Fruit fly (Drosophila melanogaster) whole organism, prepupa: ENCODE measurements around the gene unc-4.

ENCODE experiments used
- Blimp-1 ChIP-seq: fragments of 200-800 bp; sonication (Bioruptor generic); optimal IDR thresholded peaks from 3 replicates; lab custom pipeline; 2017; ENCODE audit warnings: missing biosample characterization, missing genetic modification characterization, mild to moderate bottlenecking, moderate library complexity, missing genetic modification reagents
- CG10631 ChIP-seq: fragments of 200-800 bp; sonication (Bioruptor generic); optimal IDR thresholded peaks from 2 replicates; lab custom pipeline; 2016; ENCODE audit warnings: missing biosample characterization, missing genetic modification characterization
- CG10669 ChIP-seq: fragments of 200-800 bp; sonication (Bioruptor generic); optimal IDR thresholded peaks from 3 replicates; lab custom pipeline; 2018; ENCODE audit warnings: missing biosample characterization, mild to moderate bottlenecking, missing genetic modification characterization, moderate library complexity
- CG11294 ChIP-seq: fragments of 200-800 bp; sonication (Bioruptor generic); IDR thresholded peaks from 2 replicates; pipeline ENCODE4 v1.3.6; 2022; ENCODE audit warnings: missing biosample characterization, missing genetic modification characterization
- CG11762 ChIP-seq: fragments of 200-800 bp; sonication (Bioruptor generic); optimal IDR thresholded peaks from 3 replicates; lab custom pipeline; 2016; ENCODE audit warnings: missing biosample characterization, missing genetic modification characterization; ENCODE audit not compliant: insufficient read depth
- CG11902 ChIP-seq: fragments of 200-800 bp; sonication (Bioruptor generic); optimal IDR thresholded peaks from 3 replicates; lab custom pipeline; 2016; ENCODE audit warnings: missing biosample characterization, missing genetic modification characterization
- CG1621 ChIP-seq: fragments of 200-800 bp; sonication (Bioruptor generic); optimal IDR thresholded peaks from 3 replicates; lab custom pipeline; 2018; ENCODE audit warnings: missing biosample characterization, mild to moderate bottlenecking, missing genetic modification characterization
- CG31627 ChIP-seq: fragments of 200-800 bp; sonication (Bioruptor generic); optimal IDR thresholded peaks from 3 replicates; lab custom pipeline; 2016; ENCODE audit warnings: missing biosample characterization, missing genetic modification characterization
- CG32006 ChIP-seq: fragments of 200-800 bp; sonication (Bioruptor generic); optimal IDR thresholded peaks from 3 replicates; lab custom pipeline; 2017; ENCODE audit warnings: missing biosample characterization, mild to moderate bottlenecking, missing genetic modification characterization
- CG34406 ChIP-seq: fragments of 200-800 bp; sonication (Bioruptor generic); optimal IDR thresholded peaks from 3 replicates; lab custom pipeline; 2016; ENCODE audit warnings: missing biosample characterization, missing genetic modification characterization
- CG3919 ChIP-seq: fragments of 200-800 bp; sonication (Bioruptor generic); optimal IDR thresholded peaks from 3 replicates; lab custom pipeline; 2016; ENCODE audit warnings: missing biosample characterization, missing genetic modification characterization
- CG6163 ChIP-seq: fragments of 200-800 bp; sonication (Bioruptor generic); IDR thresholded peaks from 3 replicates; pipeline ENCODE4 v1.3.6; 2022; ENCODE audit warnings: missing biosample characterization, missing genetic modification characterization
- CG6854 ChIP-seq: fragments of 200-800 bp; sonication (Bioruptor generic); optimal IDR thresholded peaks from 2 replicates; lab custom pipeline; 2017; ENCODE audit warnings: missing biosample characterization, mild to moderate bottlenecking, missing genetic modification characterization
- CG7368 ChIP-seq: fragments of 200-800 bp; sonication (Bioruptor generic); optimal IDR thresholded peaks from 3 replicates; lab custom pipeline; 2016; ENCODE audit warnings: missing biosample characterization, missing genetic modification characterization
- CG8319 ChIP-seq: fragments of 200-800 bp; sonication (Bioruptor generic); optimal IDR thresholded peaks from 3 replicates; lab custom pipeline; 2016; ENCODE audit warnings: missing biosample characterization, missing genetic modification characterization
- CG8632 ChIP-seq: fragments of 200-800 bp; sonication (Bioruptor generic); optimal IDR thresholded peaks from 3 replicates; lab custom pipeline; 2016; ENCODE audit warnings: missing biosample characterization, missing genetic modification characterization
- CG9139 ChIP-seq: fragments of 200-800 bp; sonication (Bioruptor generic); optimal IDR thresholded peaks from 3 replicates; lab custom pipeline; 2017; ENCODE audit warnings: missing biosample characterization, mild to moderate bottlenecking, missing genetic modification characterization
- Eip75B ChIP-seq: fragments of 200-800 bp; sonication (Bioruptor generic); optimal IDR thresholded peaks from 3 replicates; lab custom pipeline; 2016; ENCODE audit warnings: missing biosample characterization, missing genetic modification characterization
- Eip78C ChIP-seq: fragments of 200-800 bp; sonication (Bioruptor generic); peaks from one replicate; lab custom pipeline; 2016; ENCODE audit warnings: missing biosample characterization, missing genetic modification characterization
- Eip93F ChIP-seq: fragments of 200-800 bp; sonication (Bioruptor generic); optimal IDR thresholded peaks from 2 replicates; lab custom pipeline; 2016; ENCODE audit warnings: missing biosample characterization, mild to moderate bottlenecking, missing genetic modification characterization
- Ets21C ChIP-seq: fragments of 200-800 bp; sonication (Bioruptor generic); optimal IDR thresholded peaks from 3 replicates; lab custom pipeline; 2016; ENCODE audit warnings: missing biosample characterization, missing genetic modification characterization
- Ets96B ChIP-seq: fragments of 200-800 bp; optimal IDR thresholded peaks from 2 replicates; lab custom pipeline; 2019; ENCODE audit warnings: missing biosample characterization, mild to moderate bottlenecking, missing genetic modification characterization, moderate library complexity
- Gug ChIP-seq: fragments of 200-800 bp; sonication (Bioruptor generic); IDR thresholded peaks from 2 replicates; pipeline ENCODE4 v1.3.6; 2022; ENCODE audit warnings: missing biosample characterization, missing genetic modification characterization
- Hr39 ChIP-seq: fragments of 200-800 bp; sonication (Bioruptor generic); optimal IDR thresholded peaks from 2 replicates; lab custom pipeline; 2016; ENCODE audit warnings: missing biosample characterization, missing genetic modification characterization
- Hr4 ChIP-seq: fragments of 200-800 bp; sonication (Bioruptor generic); optimal IDR thresholded peaks from 3 replicates; lab custom pipeline; 2016; ENCODE audit warnings: missing biosample characterization, missing genetic modification characterization
- OdsH ChIP-seq: fragments of 200-800 bp; sonication (Bioruptor generic); optimal IDR thresholded peaks from 3 replicates; lab custom pipeline; 2016; ENCODE audit warnings: missing biosample characterization, missing genetic modification characterization
- Smox ChIP-seq: fragments of 200-800 bp; sonication (Bioruptor generic); optimal IDR thresholded peaks from 3 replicates; lab custom pipeline; 2016; ENCODE audit warnings: missing biosample characterization, missing genetic modification characterization
- Sox102F ChIP-seq: fragments of 200-800 bp; sonication (Bioruptor generic); optimal IDR thresholded peaks from 2 replicates; lab custom pipeline; 2016; ENCODE audit warnings: missing biosample characterization, mild to moderate bottlenecking, missing genetic modification characterization
- Sox14 ChIP-seq: fragments of 200-800 bp; sonication (Bioruptor generic); optimal IDR thresholded peaks from 3 replicates; lab custom pipeline; 2016; ENCODE audit warnings: missing biosample characterization, missing genetic modification characterization
- Sox15 ChIP-seq: fragments of 200-800 bp; sonication (Bioruptor generic); optimal IDR thresholded peaks from 3 replicates; lab custom pipeline; 2016; ENCODE audit warnings: missing biosample characterization, missing genetic modification characterization
- achi ChIP-seq: fragments of 200-800 bp; sonication (Bioruptor generic); optimal IDR thresholded peaks from 3 replicates; lab custom pipeline; 2016; ENCODE audit warnings: missing biosample characterization, missing genetic modification characterization
- cyc ChIP-seq: fragments of 200-800 bp; sonication (Bioruptor generic); optimal IDR thresholded peaks from 3 replicates; lab custom pipeline; 2016; ENCODE audit warnings: missing biosample characterization, missing genetic modification characterization
- dac ChIP-seq: fragments of 200-800 bp; sonication (Bioruptor generic); optimal IDR thresholded peaks from 2 replicates; lab custom pipeline; 2017; ENCODE audit warnings: missing biosample characterization, mild to moderate bottlenecking, missing genetic modification characterization
- dsx ChIP-seq: fragments of 200-800 bp; optimal IDR thresholded peaks from 3 replicates; lab custom pipeline; 2019; ENCODE audit warnings: missing biosample characterization, mild to moderate bottlenecking, missing genetic modification characterization, moderate library complexity; ENCODE audit not compliant: poor library complexity, severe bottlenecking
- eg ChIP-seq: fragments of 200-800 bp; sonication (Bioruptor generic); IDR thresholded peaks from 3 replicates; pipeline ENCODE4 v1.3.6; 2022; ENCODE audit warnings: missing biosample characterization, missing genetic modification characterization
- esn ChIP-seq: fragments of 200-800 bp; sonication (Bioruptor generic); optimal IDR thresholded peaks from 2 replicates; lab custom pipeline; 2016; ENCODE audit warnings: missing biosample characterization, mild to moderate bottlenecking, missing genetic modification characterization, moderate library complexity
- fd59A ChIP-seq: fragments of 200-800 bp; sonication (Bioruptor generic); optimal IDR thresholded peaks from 2 replicates; lab custom pipeline; 2017; ENCODE audit warnings: missing biosample characterization, mild to moderate bottlenecking, missing genetic modification characterization, missing genetic modification reagents
- fd85E ChIP-seq: fragments of 200-800 bp; sonication (Bioruptor generic); optimal IDR thresholded peaks from 3 replicates; lab custom pipeline; 2016; ENCODE audit warnings: missing biosample characterization, missing genetic modification characterization
- fkh ChIP-seq: fragments of 200-800 bp; sonication (Bioruptor generic); optimal IDR thresholded peaks from 3 replicates; lab custom pipeline; 2017; ENCODE audit warnings: missing biosample characterization, mild to moderate bottlenecking, missing genetic modification characterization, moderate library complexity
- net ChIP-seq: fragments of 200-800 bp; sonication (Bioruptor generic); optimal IDR thresholded peaks from 3 replicates; lab custom pipeline; 2016; ENCODE audit warnings: missing biosample characterization, missing genetic modification characterization
- pdm3 ChIP-seq: fragments of 200-800 bp; sonication (Bioruptor generic); optimal IDR thresholded peaks from 3 replicates; lab custom pipeline; 2016; ENCODE audit warnings: missing biosample characterization, missing genetic modification characterization
- salr ChIP-seq, 2 experiments: fragments of 200-800 bp; sonication (Bioruptor generic); optimal IDR thresholded peaks; 3 replicates each; lab custom pipeline; 2016 to 2018; ENCODE audit warnings: missing biosample characterization in 2 of 2, missing genetic modification characterization in 2 of 2, mild to moderate bottlenecking in 1 of 2
- spab ChIP-seq: fragments of 200-800 bp; sonication (Bioruptor generic); optimal IDR thresholded peaks from 2 replicates; lab custom pipeline; 2017; ENCODE audit warnings: missing biosample characterization, mild to moderate bottlenecking, missing genetic modification characterization, missing genetic modification reagents
- ss ChIP-seq, 2 experiments: fragments of 200-800 bp; sonication (Bioruptor generic); optimal IDR thresholded peaks; 2 replicates in 1 of 2; 3 replicates in 1 of 2; lab custom pipeline; 2017 to 2018; ENCODE audit warnings: mild to moderate bottlenecking in 2 of 2, missing biosample characterization in 2 of 2, missing genetic modification characterization in 2 of 2, moderate library complexity in 1 of 2
- svp ChIP-seq: fragments of 200-800 bp; sonication (Bioruptor generic); peaks from one replicate; lab custom pipeline; 2016; ENCODE audit warnings: missing biosample characterization, missing genetic modification characterization
- topi ChIP-seq: fragments of 200-800 bp; sonication (Bioruptor generic); optimal IDR thresholded peaks from 3 replicates; lab custom pipeline; 2016; ENCODE audit warnings: missing biosample characterization, missing genetic modification characterization
- vri ChIP-seq: fragments of 200-800 bp; sonication (Bioruptor generic); optimal IDR thresholded peaks from 3 replicates; lab custom pipeline; 2016; ENCODE audit warnings: missing biosample characterization, mild to moderate bottlenecking, missing genetic modification characterization

Gene unc-4

DNA sequence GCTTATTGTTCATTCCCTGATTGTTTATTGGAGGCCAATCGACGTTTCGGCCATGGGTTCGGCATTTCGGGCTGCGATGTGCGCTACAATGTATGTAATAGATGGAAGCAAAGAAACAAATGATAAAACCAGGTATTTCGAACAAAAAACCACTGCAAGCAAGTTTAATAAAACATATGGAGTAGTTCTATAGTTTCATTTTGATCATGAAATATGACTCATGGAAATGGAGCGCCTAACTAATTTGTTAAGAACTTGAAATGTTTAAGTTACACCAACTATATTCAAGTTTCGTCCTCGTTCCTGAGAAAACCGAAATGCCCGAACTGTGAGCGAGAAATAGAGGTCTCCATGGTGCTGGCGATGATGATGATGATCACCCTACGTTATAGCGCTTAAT, 11.9 kb downstream of the unc-4 start (continued):
- TF ChIP-seq net (no peak), CG11294 (GFP tag; lab: Robert Waterston, UW) (no peak), salr (GFP tag; optimal IDR thresholded peaks at IDR 0.05; lab: Kevin White, UChicago) (no peak), Hr4 (GFP tag; lab: Kevin White, UChicago) (no peak), Blimp-1 (no peak), fd59A (no peak), Smox (GFP tag; lab: Kevin White, UChicago) (no peak), CG8319 (no peak), CG3919 (GFP tag; lab: Kevin White, UChicago) (no peak), CG6854 (GFP tag; lab: Kevin White, UChicago) (no peak), cyc (no peak), Hr39 (GFP tag; lab: Kevin White, UChicago) (no peak), ss (GFP tag; optimal IDR thresholded peaks at IDR 0.05; lab: Kevin White, UChicago) (peak in 1 of 2 experiments; percentile 25), dac (GFP tag; lab: Kevin White, UChicago) (no peak), Ets21C (GFP tag; lab: Kevin White, UChicago) (no peak), achi (GFP tag; lab: Kevin White, UChicago) (no peak), CG9139 (GFP tag; lab: Kevin White, UChicago) (no peak), Gug (GFP tag; lab: Robert Waterston, UW) (no peak), Ets96B (tag; lab: Kevin White, UChicago) (peak; percentile 45), svp (GFP tag; lab: Kevin White, UChicago) (no peak), CG1621 (tag; lab: Kevin White, UChicago) (no peak), Sox14 (GFP tag; lab: Kevin White, UChicago) (no peak), eg (no peak), pdm3 (GFP tag; lab: Kevin White, UChicago) (no peak), topi (GFP tag; lab: Kevin White, UChicago) (no peak), CG10631 (GFP tag; lab: Kevin White, UChicago) (no peak), Eip78C (GFP tag; lab: Kevin White, UChicago) (peak; percentile 64), CG11762 (GFP tag; lab: Kevin White, UChicago) (no peak), CG11902 (no peak), Eip93F (GFP tag; lab: Kevin White, UChicago) (no peak)

DNA sequence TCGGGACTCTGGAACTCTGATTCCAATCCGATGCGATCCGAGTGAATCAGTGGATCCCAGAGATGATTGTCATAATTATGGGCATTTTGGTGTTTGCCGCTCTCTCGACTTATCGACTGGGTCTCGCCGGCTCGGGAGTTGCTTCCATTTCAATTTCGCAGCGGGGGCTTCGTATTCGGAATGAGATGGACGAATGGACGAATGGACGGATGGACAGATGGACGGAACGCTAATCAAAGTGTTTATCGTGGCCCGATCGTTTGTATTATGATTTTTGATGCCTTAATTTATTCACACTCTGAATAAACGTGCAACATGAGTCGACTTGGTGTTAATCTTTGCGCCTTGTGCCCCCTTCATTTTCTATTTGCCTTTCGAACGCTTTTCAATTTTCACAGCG, 12.5 kb downstream of the unc-4 start:
- no peak for TF ChIP-seq vri (GFP tag; lab: Kevin White, UChicago)
- no peak for TF ChIP-seq CG34406 (GFP tag; lab: Kevin White, UChicago)
- TF ChIP-seq OdsH, result no peak
- no peak for TF ChIP-seq spab (GFP tag; lab: Kevin White, UChicago)
- no peak for TF ChIP-seq CG10669 (GFP tag; lab: Kevin White, UChicago)
- no peak for TF ChIP-seq fd59A
- no peak for TF ChIP-seq Sox14 (GFP tag; lab: Kevin White, UChicago)
- TF ChIP-seq dac (GFP tag; lab: Kevin White, UChicago), result no peak
- no peak for TF ChIP-seq CG9139 (GFP tag; lab: Kevin White, UChicago)
- no peak for TF ChIP-seq svp (GFP tag; lab: Kevin White, UChicago)
- no peak for TF ChIP-seq Eip78C (GFP tag; lab: Kevin White, UChicago)
- TF ChIP-seq fkh, result no peak
- no peak for TF ChIP-seq Sox102F (GFP tag; lab: Kevin White, UChicago)

DNA sequence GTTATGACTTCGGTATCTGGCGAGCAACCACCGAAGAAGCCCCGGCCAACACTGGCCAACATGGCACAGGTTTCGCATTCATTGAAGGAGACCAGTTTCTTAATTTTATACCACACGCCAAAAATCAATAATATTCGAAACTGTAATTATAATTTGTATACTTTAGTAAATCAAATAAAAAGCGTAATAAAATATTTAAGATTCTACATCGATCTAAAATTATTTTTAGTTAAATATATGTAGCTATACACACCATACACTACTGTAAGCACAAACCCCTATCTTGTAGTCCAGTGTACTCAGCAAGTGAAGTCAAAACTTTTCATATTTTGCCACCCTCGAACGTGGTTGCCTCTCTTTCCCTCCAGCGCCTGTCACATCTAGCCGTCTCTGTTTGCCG, 13.7 kb downstream of the unc-4 start:
- TF ChIP-seq fd85E (GFP tag; lab: Kevin White, UChicago), result no peak
- peak; percentile 54 for TF ChIP-seq svp (GFP tag; lab: Kevin White, UChicago)
- no peak for TF ChIP-seq Gug (GFP tag; lab: Robert Waterston, UW)
- TF ChIP-seq esn (GFP tag; lab: Kevin White, UChicago), result peak; percentile 6
- no peak for TF ChIP-seq CG6163 (GFP tag; lab: Robert Waterston, UW)
- no peak for TF ChIP-seq Eip93F (GFP tag; lab: Kevin White, UChicago)
- no peak for TF ChIP-seq Eip75B
- no peak for TF ChIP-seq CG8632 (GFP tag; lab: Kevin White, UChicago)
- TF ChIP-seq CG7368 (GFP tag; lab: Kevin White, UChicago), result no peak
- TF ChIP-seq Eip78C (GFP tag; lab: Kevin White, UChicago), result peak; percentile 6
- no peak for TF ChIP-seq CG11762 (GFP tag; lab: Kevin White, UChicago)
- no peak for TF ChIP-seq dsx (GFP tag; lab: Kevin White, UChicago)
- TF ChIP-seq CG32006 (GFP tag; lab: Kevin White, UChicago), result no peak
- TF ChIP-seq CG31627 (GFP tag; lab: Kevin White, UChicago), result no peak
- TF ChIP-seq Sox15 (GFP tag; lab: Kevin White, UChicago), result no peak
